Fruit fly (Drosophila melanogaster) whole organism: ENCODE data around the gene CG34124.

Experiments
- CG8478 ChIP-seq: fragments of >200 bp; optimal IDR thresholded peaks from 2 replicates; lab custom pipeline; 2018; ENCODE audit warnings: inconsistent platforms
- Dll ChIP-seq: fragments of >200 bp; optimal IDR thresholded peaks from 2 replicates; lab custom pipeline; 2017
- EcR ChIP-seq, 2 experiments: fragments of >200 bp; optimal IDR thresholded peaks; 2 replicates each; lab custom pipeline; 2017; ENCODE audit warnings: missing biosample characterization in 2 of 2, missing genetic modification characterization in 2 of 2, missing genetic modification reagents in 2 of 2
- pan ChIP-seq: fragments of >200 bp; optimal IDR thresholded peaks from 2 replicates; lab custom pipeline; 2017
- psq ChIP-seq: fragments of >200 bp; optimal IDR thresholded peaks from 2 replicates; lab custom pipeline; 2017
- usp ChIP-seq: fragments of >200 bp; optimal IDR thresholded peaks from 2 replicates; lab custom pipeline; 2017; ENCODE audit warnings: missing biosample characterization, missing genetic modification characterization, mixed read lengths

The CG34124 gene

dm6 chr2L:4979138-4979537, 20.9 kb downstream of the CG34124 start, which contains the start of gene CG8891:
Gene CG8891, minus strand, starts transcription at chr2L:4979379.
- no peak for TF ChIP-seq pan
- TF ChIP-seq usp (GFP tag; lab: Kevin White, UChicago), result no peak
- no peak for TF ChIP-seq CG8478
- no peak for TF ChIP-seq Dll
- TF ChIP-seq EcR (GFP tag; optimal IDR thresholded peaks at IDR 0.05; lab: Kevin White, UChicago), result no peak
- TF ChIP-seq psq (lab: Kevin White, UChicago), result no peak

- TF ChIP-seq usp (GFP tag; lab: Kevin White, UChicago) (no peak), Dll (no peak), CG8478 (no peak), psq (lab: Kevin White, UChicago) (no peak), EcR (GFP tag; optimal IDR thresholded peaks at IDR 0.05; lab: Kevin White, UChicago) (no peak), pan (no peak)
Measured at dm6 chr2L:4981278-4981966, 23.2 kb downstream of the CG34124 start, which contains the start of the genes CG8892 and CG34126. Gene CG8892, minus strand, starts transcription at chr2L:4981592. Gene CG34126, plus strand, starts transcription at chr2L:4981614.

dm6 chr2L:4982098-4982646, 24.0 kb downstream of the CG34124 start:
- no peak for TF ChIP-seq usp (GFP tag; lab: Kevin White, UChicago)
- no peak for TF ChIP-seq EcR (GFP tag; optimal IDR thresholded peaks at IDR 0.05; lab: Kevin White, UChicago)
- TF ChIP-seq CG8478, result no peak
- TF ChIP-seq psq (lab: Kevin White, UChicago), result no peak
- TF ChIP-seq Dll, result no peak
- no peak for TF ChIP-seq pan

dm6 chr2L:4995010-4995836, 37.0 kb downstream of the CG34124 start:
- no peak for TF ChIP-seq EcR (GFP tag; optimal IDR thresholded peaks at IDR 0.05; lab: Kevin White, UChicago)
- no peak for TF ChIP-seq psq (lab: Kevin White, UChicago)
- TF ChIP-seq usp (GFP tag; lab: Kevin White, UChicago), result no peak
- TF ChIP-seq CG8478, result no peak
- no peak for TF ChIP-seq pan
- no peak for TF ChIP-seq Dll

- no peak for TF ChIP-seq pan
- no peak for TF ChIP-seq Dll
- TF ChIP-seq EcR (GFP tag; optimal IDR thresholded peaks at IDR 0.05; lab: Kevin White, UChicago), result no peak
- no peak for TF ChIP-seq CG8478
- TF ChIP-seq psq (lab: Kevin White, UChicago), result no peak
- no peak for TF ChIP-seq usp (GFP tag; lab: Kevin White, UChicago)
Measured at dm6 chr2L:4995837-4996136, 37.6 kb downstream of the CG34124 start.

- TF ChIP-seq CG8478 (no peak), Dll (no peak), psq (lab: Kevin White, UChicago) (no peak), pan (no peak), EcR (GFP tag; optimal IDR thresholded peaks at IDR 0.05; lab: Kevin White, UChicago) (no peak), usp (GFP tag; lab: Kevin White, UChicago) (no peak)
Measured at dm6 chr2L:4996283-4996922, 38.2 kb downstream of the CG34124 start.

dm6 chr2L:4997401-4998259, 39.4 kb downstream of the CG34124 start:
- peak; percentile 64 for TF ChIP-seq CG8478
- TF ChIP-seq usp (GFP tag; lab: Kevin White, UChicago), result no peak
- TF ChIP-seq EcR (GFP tag; optimal IDR thresholded peaks at IDR 0.05; lab: Kevin White, UChicago), result peak in 1 of 2 experiments; percentile 67

- no peak for TF ChIP-seq EcR (GFP tag; optimal IDR thresholded peaks at IDR 0.05; lab: Kevin White, UChicago)
Measured at dm6 chr2L:4998260-4998560, 40.0 kb downstream of the CG34124 start.

dm6 chr2L:4998571-4999191, 40.5 kb downstream of the CG34124 start:
- no peak for TF ChIP-seq CG8478
- TF ChIP-seq psq (lab: Kevin White, UChicago), result no peak
- no peak for TF ChIP-seq Dll
- no peak for TF ChIP-seq EcR (GFP tag; optimal IDR thresholded peaks at IDR 0.05; lab: Kevin White, UChicago)
- TF ChIP-seq usp (GFP tag; lab: Kevin White, UChicago), result no peak
- no peak for TF ChIP-seq pan

dm6 chr2L:4999389-5000032, 41.3 kb downstream of the CG34124 start:
- TF ChIP-seq CG8478 (no peak), EcR (GFP tag; optimal IDR thresholded peaks at IDR 0.05; lab: Kevin White, UChicago) (peak in 1 of 2 experiments; percentile 27), Dll (no peak), pan (no peak)

- TF ChIP-seq Dll, result no peak
- TF ChIP-seq usp (GFP tag; lab: Kevin White, UChicago), result no peak
- no peak for TF ChIP-seq pan
- TF ChIP-seq psq (lab: Kevin White, UChicago), result no peak
- TF ChIP-seq EcR (GFP tag; optimal IDR thresholded peaks at IDR 0.05; lab: Kevin White, UChicago), result no peak
- no peak for TF ChIP-seq CG8478
Measured at dm6 chr2L:5000287-5000871, 42.2 kb downstream of the CG34124 start.
